Worm (Caenorhabditis elegans): ENCODE results near the gene F53F4.12.
A peak's percentile ranks its signal among the peaks of the same experiment; 100 is the strongest.

The F53F4.12 gene

ce11 chrV:13653713-13654393 lies 28.0 kb downstream of the F53F4.12 start, which contains the start of gene lpin-1 (continued):
- TF ChIP-seq nhr-85 (tag), result peak; percentile 71
- no peak for TF ChIP-seq pag-3 (tag; optimal IDR thresholded peaks at IDR 0.05; ENCODE audit: borderline replicate concordance, insufficient read depth)
- TF ChIP-seq nhr-19 (GFP tag; conservative IDR thresholded peaks at IDR 0.05), result no peak
- TF ChIP-seq pax-3 (tag; optimal IDR thresholded peaks at IDR 0.05), result no peak
- TF ChIP-seq C34B4.2 (tag; optimal IDR thresholded peaks at IDR 0.05), result no peak
- TF ChIP-seq sup-37 (GFP tag; optimal IDR thresholded peaks at IDR 0.05), result no peak
- no peak for TF ChIP-seq F16B12.6 (tag; optimal IDR thresholded peaks at IDR 0.05)
- TF ChIP-seq mef-2 (tag; optimal IDR thresholded peaks at IDR 0.05), result no peak
- TF ChIP-seq dsc-1 (tag; optimal IDR thresholded peaks at IDR 0.05), result no peak
- TF ChIP-seq ceh-63 (GFP tag; optimal IDR thresholded peaks at IDR 0.05), result no peak
- TF ChIP-seq rnt-1 (tag; optimal IDR thresholded peaks at IDR 0.05), result no peak
- no peak for TF ChIP-seq lin-13 (GFP tag; optimal IDR thresholded peaks at IDR 0.05)
- TF ChIP-seq nhr-84 (tag; optimal IDR thresholded peaks at IDR 0.05), result no peak
- TF ChIP-seq efl-3 (GFP tag; optimal IDR thresholded peaks at IDR 0.05), result no peak
- no peak for TF ChIP-seq swsn-7 (tag; optimal IDR thresholded peaks at IDR 0.05)
- TF ChIP-seq nhr-47 (tag; optimal IDR thresholded peaks at IDR 0.05), result no peak
- TF ChIP-seq ceh-88 (GFP tag; IDR thresholded peaks at IDR 0.05), result no peak
- TF ChIP-seq jun-1 (tag; optimal IDR thresholded peaks at IDR 0.05), result no peak
- no peak for TF ChIP-seq lin-35 (GFP tag; optimal IDR thresholded peaks at IDR 0.05)
- no peak for TF ChIP-seq egl-27 (tag; optimal IDR thresholded peaks at IDR 0.05)
- no peak for TF ChIP-seq alr-1 (tag; optimal IDR thresholded peaks at IDR 0.05; ENCODE audit: borderline replicate concordance)
- no peak for TF ChIP-seq fkh-10 (GFP tag; optimal IDR thresholded peaks at IDR 0.05)
- TF ChIP-seq xbp-1 (tag; optimal IDR thresholded peaks at IDR 0.05), result no peak
- no peak for TF ChIP-seq ets-5 (GFP tag; IDR thresholded peaks at IDR 0.05)
- peak in 1 of 6 experiments; percentile 31 for TF ChIP-seq elt-3 (tag; optimal IDR thresholded peaks at IDR 0.05)
- TF ChIP-seq aly-2 (tag; optimal IDR thresholded peaks at IDR 0.05), result no peak
- TF ChIP-seq ztf-4 (tag; optimal IDR thresholded peaks at IDR 0.05), result peak; percentile 21
- no peak for TF ChIP-seq hlh-17 (GFP tag; optimal IDR thresholded peaks at IDR 0.05; ENCODE audit: borderline replicate concordance)
- no peak for TF ChIP-seq ceh-90 (tag; optimal IDR thresholded peaks at IDR 0.05)
- no peak for TF ChIP-seq efl-1 (optimal IDR thresholded peaks at IDR 0.05)
- peak in 1 of 2 experiments; percentile 50 for TF ChIP-seq efl-1 (GFP tag; optimal IDR thresholded peaks at IDR 0.05 in 1 of 2)
- no peak for TF ChIP-seq ama-1 (optimal IDR thresholded peaks at IDR 0.05)
- no peak for TF ChIP-seq sox-4 (tag; optimal IDR thresholded peaks at IDR 0.05)
- peak; percentile 4 for TF ChIP-seq snu-23 (GFP tag; optimal IDR thresholded peaks at IDR 0.05)
- TF ChIP-seq C16A3.4 (tag; optimal IDR thresholded peaks at IDR 0.05), result no peak
- no peak for TF ChIP-seq mdl-1 (tag; optimal IDR thresholded peaks at IDR 0.05)
- TF ChIP-seq blmp-1 (tag; optimal IDR thresholded peaks at IDR 0.05), result peak; percentile 84
- no peak for TF ChIP-seq skn-1 (tag; optimal IDR thresholded peaks at IDR 0.05)
- TF ChIP-seq lir-3 (tag; optimal IDR thresholded peaks at IDR 0.05; ENCODE audit: poor library complexity), result no peak
- no peak for TF ChIP-seq mab-9 (GFP tag; IDR thresholded peaks at IDR 0.05)
- TF ChIP-seq unc-30 (tag; optimal IDR thresholded peaks at IDR 0.05), result no peak

- TF ChIP-seq fkh-4 (tag; optimal IDR thresholded peaks at IDR 0.05; ENCODE audit: borderline replicate concordance) (peak; percentile 15), skn-1 (tag; optimal IDR thresholded peaks at IDR 0.05) (peak; percentile 41), dsc-1 (tag; optimal IDR thresholded peaks at IDR 0.05) (peak; percentile 59), ces-1 (GFP tag; optimal IDR thresholded peaks at IDR 0.05) (no peak)
Measured at ce11 chrV:13654394-13654792, 28.5 kb downstream of the F53F4.12 start.

All from whole organism, L1 larva.